Worm (Caenorhabditis elegans): Measurements from ENCODE around the gene T04C12.8.

The T04C12.8 gene

ce11 chrV:11027740-11028139, 41.4 kb downstream of the T04C12.8 start:
- TF ChIP-seq aly-2 (tag; optimal IDR thresholded peaks at IDR 0.05) (no peak), mdl-1 (tag; optimal IDR thresholded peaks at IDR 0.05) (no peak), unc-62 (GFP tag; optimal IDR thresholded peaks at IDR 0.05) (no peak), ceh-90 (tag; optimal IDR thresholded peaks at IDR 0.05) (no peak), nhr-90 (tag; optimal IDR thresholded peaks at IDR 0.05; ENCODE audit: poor library complexity) (no peak), unc-98 (GFP tag; IDR thresholded peaks at IDR 0.05) (no peak), nhr-84 (tag; optimal IDR thresholded peaks at IDR 0.05) (no peak), mep-1 (tag; optimal IDR thresholded peaks at IDR 0.05) (no peak), dpl-1 (GFP tag; optimal IDR thresholded peaks at IDR 0.05) (no peak), elt-2 (tag; optimal IDR thresholded peaks at IDR 0.05) (no peak), fkh-4 (tag; optimal IDR thresholded peaks at IDR 0.05; ENCODE audit: borderline replicate concordance) (no peak), lin-35 (GFP tag; optimal IDR thresholded peaks at IDR 0.05) (no peak), hlh-4 (tag; optimal IDR thresholded peaks at IDR 0.05) (no peak), skn-1 (tag; optimal IDR thresholded peaks at IDR 0.05) (no peak), tbx-2 (tag; optimal IDR thresholded peaks at IDR 0.05) (no peak), mab-9 (GFP tag; IDR thresholded peaks at IDR 0.05) (no peak), unc-30 (tag; optimal IDR thresholded peaks at IDR 0.05) (no peak)

- no peak for TF ChIP-seq aha-1 (tag; optimal IDR thresholded peaks at IDR 0.05)
- no peak for TF ChIP-seq pag-3 (tag; optimal IDR thresholded peaks at IDR 0.05; ENCODE audit: borderline replicate concordance, insufficient read depth)
- no peak for TF ChIP-seq unc-98 (GFP tag; IDR thresholded peaks at IDR 0.05)
- TF ChIP-seq nhr-237 (tag; optimal IDR thresholded peaks at IDR 0.05): no peak
- TF ChIP-seq aly-2 (tag; optimal IDR thresholded peaks at IDR 0.05): no peak
- TF ChIP-seq hpl-2 (GFP tag; optimal IDR thresholded peaks at IDR 0.05): no peak
- TF ChIP-seq nhr-77 (tag; optimal IDR thresholded peaks at IDR 0.05): no peak
- TF ChIP-seq lin-13 (GFP tag; optimal IDR thresholded peaks at IDR 0.05): no peak
These were observed 46.3 kb downstream of the T04C12.8 start, which contains the start of the genes C13G3.12 and hot-6 for ce11 chrV:11022817-11023216. C13G3.12 (minus strand) TSS chrV:11022917. hot-6 (minus strand) TSS chrV:11022937.

All from whole organism, L1 larva.